Worm (Caenorhabditis elegans) whole organism, midembryonic: ENCODE measurements around the gene Y42H9AR.4.

Experiments used
- T22C8.4 ChIP-seq: fragments of 200-800 bp; sonication (Bioruptor generic); IDR thresholded peaks from 2 replicates; pipeline ENCODE4 v1.3.6; 2022; ENCODE audit warnings: missing genetic modification characterization, missing compliant biosample characterization
- cog-1 ChIP-seq: sonication (generic microtip); optimal IDR thresholded peaks from 2 replicates; lab custom pipeline; 2016; ENCODE audit warnings: missing genetic modification characterization, missing compliant biosample characterization
- flt-1 ChIP-seq: fragments of 200-800 bp; sonication (Bioruptor generic); IDR thresholded peaks from 2 replicates; pipeline ENCODE4 v1.3.6; 2022; ENCODE audit warnings: missing genetic modification characterization, missing compliant biosample characterization
- klf-2 ChIP-seq: fragments of 200-800 bp; sonication (Bioruptor generic); conservative IDR thresholded peaks from 2 replicates; pipeline ENCODE4 v1.3.6; 2022; ENCODE audit warnings: missing genetic modification reagents, missing genetic modification characterization, missing compliant biosample characterization
- tab-1 ChIP-seq: fragments of 200-800 bp; sonication (Bioruptor generic); IDR thresholded peaks from 2 replicates; pipeline ENCODE4 v1.3.6; 2022; ENCODE audit warnings: missing genetic modification characterization, missing compliant biosample characterization
- ztf-23 ChIP-seq: fragments of 200-800 bp; sonication (Bioruptor generic); IDR thresholded peaks from 2 replicates; pipeline ENCODE4 v1.3.6; 2022; ENCODE audit warnings: missing genetic modification reagents, missing genetic modification characterization, missing compliant biosample characterization
- ztf-29 ChIP-seq: fragments of 200-800 bp; sonication (Bioruptor generic); IDR thresholded peaks from 2 replicates; pipeline ENCODE4 v1.3.6; 2022; ENCODE audit warnings: missing genetic modification reagents, missing genetic modification characterization, missing compliant biosample characterization

ce11 chrIV:8102231-8102630 lies 9.8 kb downstream of the Y42H9AR.4 start, which contains the start of gene Y42H9AR.5:
- TF ChIP-seq tab-1 (GFP tag; lab: Robert Waterston, UW) (no peak), ztf-29 (GFP tag; lab: Robert Waterston, UW) (no peak), cog-1 (tag; lab: Kevin White, UChicago) (no peak), klf-2 (no peak), T22C8.4 (no peak), flt-1 (no peak), ztf-23 (GFP tag; lab: Robert Waterston, UW) (no peak)
